Fruit fly (Drosophila melanogaster): ENCODE results near the gene CG12069.

The CG12069 gene

DNA sequence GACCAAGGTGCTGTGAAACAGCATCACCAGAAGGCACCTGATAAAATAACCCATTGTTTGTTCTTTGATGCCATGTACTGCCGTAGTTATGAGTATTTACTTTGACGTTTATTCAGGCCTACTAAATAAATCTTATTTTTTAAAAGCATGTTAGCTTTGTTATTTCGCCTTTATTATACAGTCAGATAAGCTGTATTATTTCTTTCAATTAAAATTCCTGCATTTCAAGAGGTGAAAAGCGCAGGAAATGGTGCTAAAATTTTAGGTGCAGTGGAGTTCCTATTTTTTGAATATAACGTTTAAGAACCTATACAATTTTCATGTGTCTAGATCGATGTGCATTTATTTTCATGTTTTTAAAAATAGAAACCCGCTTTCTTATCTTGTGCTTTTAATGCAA is 49.5 kb downstream of the CG12069 start, which contains the start of gene CG31013:
Gene CG31013, minus strand, starts transcription at position 101 of the 400 bp plus-strand sequence.
- TF ChIP-seq CG9139 (GFP tag; optimal IDR thresholded peaks at IDR 0.05), result no peak
- TF ChIP-seq Hr39 (GFP tag; optimal IDR thresholded peaks at IDR 0.05), result no peak
